Fruit fly (Drosophila melanogaster) whole organism, pupa: ENCODE results near the gene S-Lap1.
A peak's percentile ranks its signal among the peaks of the same experiment; 100 is the strongest.

Experiments used
- CG13204 ChIP-seq: fragments of 200-800 bp; sonication (Bioruptor generic); optimal IDR thresholded peaks from 2 replicates; lab custom pipeline; 2018; ENCODE audit warnings: missing biosample characterization, mild to moderate bottlenecking, missing genetic modification characterization, moderate library complexity
- CG14655 ChIP-seq: fragments of 200-800 bp; sonication (Bioruptor generic); optimal IDR thresholded peaks from 3 replicates; lab custom pipeline; 2017; ENCODE audit warnings: mild to moderate bottlenecking, missing biosample characterization, missing genetic modification reagents, missing genetic modification characterization
- CG15710 ChIP-seq: fragments of 200-800 bp; sonication (Bioruptor generic); optimal IDR thresholded peaks from 2 replicates; lab custom pipeline; 2018; ENCODE audit warnings: missing biosample characterization, mild to moderate bottlenecking, missing genetic modification characterization, moderate library complexity
- CG17806 ChIP-seq: fragments of 200-800 bp; sonication (Bioruptor generic); optimal IDR thresholded peaks from 2 replicates; lab custom pipeline; 2018; ENCODE audit warnings: missing biosample characterization, mild to moderate bottlenecking, missing genetic modification characterization, moderate library complexity
- CG32121 ChIP-seq: fragments of 200-800 bp; sonication (Bioruptor generic); IDR thresholded peaks from 2 replicates; pipeline ENCODE4 v1.3.6; 2022; ENCODE audit warnings: missing biosample characterization, missing genetic modification characterization
- CG34367 ChIP-seq: fragments of 200-800 bp; sonication (Bioruptor generic); optimal IDR thresholded peaks from 2 replicates; lab custom pipeline; 2018; ENCODE audit warnings: missing biosample characterization, mild to moderate bottlenecking, missing genetic modification characterization
- CG4496 ChIP-seq: fragments of 200-800 bp; sonication (Bioruptor generic); IDR thresholded peaks from 3 replicates; pipeline ENCODE4 v1.3.6; 2022; ENCODE audit warnings: missing biosample characterization, missing genetic modification characterization
- D1 ChIP-seq: fragments of 200-800 bp; sonication (Bioruptor generic); optimal IDR thresholded peaks from 2 replicates; lab custom pipeline; 2018; ENCODE audit warnings: missing biosample characterization, mild to moderate bottlenecking, missing genetic modification characterization, moderate library complexity
- EcR ChIP-seq: fragments of 200-800 bp; sonication (Bioruptor generic); optimal IDR thresholded peaks from 3 replicates; lab custom pipeline; 2019; ENCODE audit warnings: missing biosample characterization, missing genetic modification characterization, mild to moderate bottlenecking, moderate library complexity, missing genetic modification reagents
- Pif1A ChIP-seq: fragments of 200-800 bp; sonication (Bioruptor generic); optimal IDR thresholded peaks from 3 replicates; lab custom pipeline; 2016; ENCODE audit warnings: missing biosample characterization, missing genetic modification characterization
- Pif1B ChIP-seq: fragments of 200-800 bp; sonication (Bioruptor generic); optimal IDR thresholded peaks from 3 replicates; lab custom pipeline; 2016; ENCODE audit warnings: missing biosample characterization, missing genetic modification characterization
- gl ChIP-seq: fragments of 200-800 bp; sonication (Bioruptor generic); optimal IDR thresholded peaks from 2 replicates; lab custom pipeline; 2018; ENCODE audit warnings: missing biosample characterization, mild to moderate bottlenecking, missing genetic modification characterization

DNA sequence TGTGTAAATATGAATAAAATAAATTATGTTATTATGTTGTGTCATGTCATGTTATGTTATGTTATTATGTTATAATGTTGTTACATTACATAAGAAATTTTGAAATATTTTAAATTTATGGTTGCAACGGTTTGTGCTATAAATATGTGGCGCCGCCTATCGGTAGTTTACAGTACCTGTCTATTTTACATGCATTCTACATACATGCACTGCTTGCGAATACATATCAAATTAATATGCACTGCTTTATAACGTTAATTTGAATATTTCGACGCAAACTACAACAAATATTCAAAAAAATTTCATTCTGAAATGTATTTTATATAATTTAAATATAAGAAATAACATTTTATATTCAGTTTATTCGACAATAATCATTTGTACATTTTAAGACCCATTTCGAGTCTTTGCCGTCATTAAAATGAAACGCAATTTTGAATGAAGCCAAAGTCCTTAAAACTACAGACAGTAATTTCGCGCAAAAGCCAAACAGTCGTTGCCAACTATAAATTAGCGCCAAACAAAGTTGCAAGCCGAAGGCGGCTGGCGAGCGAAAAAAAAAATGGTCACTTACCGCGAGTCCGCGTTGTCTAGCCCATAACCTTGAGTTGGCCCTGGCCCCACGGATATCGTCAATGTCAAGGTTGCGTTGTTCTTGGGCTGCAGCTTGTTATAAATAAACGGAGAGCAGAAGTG is 35.0 kb downstream of the S-Lap1 start:
- TF ChIP-seq CG14655 (GFP tag; lab: Kevin White, UChicago) (no peak), CG34367 (no peak), gl (tag; lab: Kevin White, UChicago) (no peak), Pif1B (GFP tag; lab: Kevin White, UChicago) (no peak), CG15710 (tag; lab: Kevin White, UChicago) (no peak), CG32121 (GFP tag; lab: Robert Waterston, UW) (no peak), CG17806 (tag; lab: Kevin White, UChicago) (no peak), CG13204 (GFP tag; lab: Kevin White, UChicago) (no peak), Pif1A (GFP tag; lab: Kevin White, UChicago) (no peak), CG4496 (GFP tag; lab: Robert Waterston, UW) (peak; percentile 37; the same call in 1 of the 3 replicates), D1 (tag; lab: Kevin White, UChicago) (no peak), EcR (GFP tag; lab: Kevin White, UChicago) (no peak)
